Fruit fly (Drosophila melanogaster) whole organism, embryonic: ENCODE data around the gene brm.

Source experiments
- Bteb2 ChIP-seq: fragments of 200-800 bp; sonication (Bioruptor generic); optimal IDR thresholded peaks from 2 replicates; lab custom pipeline; 2016; ENCODE audit warnings: missing biosample characterization, missing genetic modification characterization
- CG10543 ChIP-seq: fragments of 200-800 bp; sonication (Bioruptor generic); optimal IDR thresholded peaks from 3 replicates; lab custom pipeline; 2017; ENCODE audit warnings: missing biosample characterization, mild to moderate bottlenecking, missing genetic modification characterization, moderate library complexity
- CG11247 ChIP-seq: fragments of 200-800 bp; sonication (Bioruptor generic); IDR thresholded peaks from 2 replicates; pipeline ENCODE4 v1.3.6; 2022; ENCODE audit warnings: missing biosample characterization, missing genetic modification characterization
- CG12769 ChIP-seq: fragments of 200-800 bp; sonication (Bioruptor generic); optimal IDR thresholded peaks from 2 replicates; lab custom pipeline; 2019; ENCODE audit warnings: missing biosample characterization, mild to moderate bottlenecking, missing genetic modification characterization, moderate library complexity
- CG13624 ChIP-seq: fragments of 200-800 bp; sonication (Bioruptor generic); optimal IDR thresholded peaks from 2 replicates; lab custom pipeline; 2016; ENCODE audit warnings: missing biosample characterization, missing genetic modification characterization
- CG15479 ChIP-seq: fragments of 200-800 bp; sonication (Bioruptor generic); optimal IDR thresholded peaks from 3 replicates; lab custom pipeline; 2019; ENCODE audit warnings: missing biosample characterization, mild to moderate bottlenecking, missing genetic modification characterization, moderate library complexity
- CG1647 ChIP-seq: fragments of 200-800 bp; sonication (Bioruptor generic); optimal IDR thresholded peaks from 3 replicates; lab custom pipeline; 2016; ENCODE audit warnings: missing biosample characterization, missing genetic modification characterization
- CG17361 ChIP-seq: fragments of 200-800 bp; sonication (Bioruptor generic); IDR thresholded peaks from 3 replicates; pipeline ENCODE4 v1.3.6; 2022; ENCODE audit warnings: missing biosample characterization, missing genetic modification characterization
- CG2120 ChIP-seq: fragments of 200-800 bp; sonication (Bioruptor generic); optimal IDR thresholded peaks from 3 replicates; lab custom pipeline; 2016; ENCODE audit warnings: missing biosample characterization, missing genetic modification characterization
- CG3065 ChIP-seq: fragments of 200-800 bp; sonication (Bioruptor generic); optimal IDR thresholded peaks from 2 replicates; lab custom pipeline; 2016; ENCODE audit warnings: missing biosample characterization, missing genetic modification characterization
- CG6175 ChIP-seq: fragments of 200-800 bp; sonication (Bioruptor generic); IDR thresholded peaks from 3 replicates; pipeline ENCODE4 v1.3.6; 2022; ENCODE audit warnings: missing biosample characterization, missing genetic modification characterization
- CG6813 ChIP-seq: fragments of 200-800 bp; sonication (Bioruptor generic); optimal IDR thresholded peaks from 2 replicates; lab custom pipeline; 2017; ENCODE audit warnings: missing biosample characterization, missing genetic modification characterization, mild to moderate bottlenecking, moderate library complexity, missing genetic modification reagents
- CG7271 ChIP-seq: fragments of 200-800 bp; sonication (Bioruptor generic); optimal IDR thresholded peaks from 2 replicates; lab custom pipeline; 2018; ENCODE audit warnings: missing biosample characterization, mild to moderate bottlenecking, missing genetic modification characterization, moderate library complexity
- CTCF ChIP-seq: fragments of 200-800 bp; sonication (Bioruptor generic); optimal IDR thresholded peaks from 2 replicates; lab custom pipeline; 2017; ENCODE audit warnings: missing biosample characterization, mild to moderate bottlenecking, missing genetic modification characterization, moderate library complexity
- Dll ChIP-seq: fragments of 200-800 bp; sonication (Bioruptor generic); IDR thresholded peaks from 4 replicates; pipeline ENCODE4 v1.3.6; 2022; ENCODE audit warnings: missing biosample characterization, missing genetic modification characterization; ENCODE audit not compliant: partially characterized antibody
- GATAe ChIP-seq: fragments of 200-800 bp; sonication (Bioruptor generic); conservative IDR thresholded peaks from 2 replicates; pipeline ENCODE4 v1.3.6; 2022; ENCODE audit warnings: missing biosample characterization, missing genetic modification characterization
- HLHmδ ChIP-seq: fragments of 200-800 bp; sonication (Bioruptor generic); optimal IDR thresholded peaks from 2 replicates; lab custom pipeline; 2018; ENCODE audit warnings: missing biosample characterization, mild to moderate bottlenecking, missing genetic modification characterization, moderate library complexity
- Hand ChIP-seq: fragments of 200-800 bp; sonication (Bioruptor generic); optimal IDR thresholded peaks from 2 replicates; lab custom pipeline; 2017; ENCODE audit warnings: mild to moderate bottlenecking, missing biosample characterization, missing genetic modification reagents, missing genetic modification characterization
- Hmr ChIP-seq: fragments of 200-800 bp; sonication (Bioruptor generic); optimal IDR thresholded peaks from 3 replicates; lab custom pipeline; 2017; ENCODE audit warnings: mild to moderate bottlenecking, missing biosample characterization, missing genetic modification reagents, missing genetic modification characterization
- Lim3 ChIP-seq: fragments of 200-800 bp; sonication (Bioruptor generic); IDR thresholded peaks from 2 replicates; pipeline ENCODE4 v1.3.6; 2022; ENCODE audit warnings: missing biosample characterization, missing genetic modification characterization
- MESR4 ChIP-seq: fragments of 200-800 bp; sonication (Bioruptor generic); optimal IDR thresholded peaks from 2 replicates; lab custom pipeline; 2018; ENCODE audit warnings: missing biosample characterization, mild to moderate bottlenecking, missing genetic modification characterization, moderate library complexity
- Med ChIP-seq: fragments of 200-800 bp; sonication (Bioruptor generic); peaks from one replicate; lab custom pipeline; 2016; ENCODE audit warnings: missing biosample characterization, missing genetic modification characterization, mild to moderate bottlenecking, inconsistent platforms, moderate library complexity
- NfI ChIP-seq: fragments of 200-800 bp; sonication (Bioruptor generic); optimal IDR thresholded peaks from 3 replicates; lab custom pipeline; 2018; ENCODE audit warnings: missing biosample characterization, mild to moderate bottlenecking, missing genetic modification characterization, moderate library complexity
- Xrp1 ChIP-seq: fragments of 200-800 bp; sonication (Bioruptor generic); IDR thresholded peaks from 2 replicates; pipeline ENCODE4 v1.3.6; 2022; ENCODE audit warnings: missing biosample characterization, missing genetic modification characterization
- ac ChIP-seq: fragments of 200-800 bp; sonication (Bioruptor generic); optimal IDR thresholded peaks from 3 replicates; lab custom pipeline; 2017; ENCODE audit warnings: missing biosample characterization, mild to moderate bottlenecking, missing genetic modification characterization
- az2 ChIP-seq: fragments of 200-800 bp; sonication (Bioruptor generic); optimal IDR thresholded peaks from 3 replicates; lab custom pipeline; 2016; ENCODE audit warnings: missing biosample characterization, missing genetic modification characterization
- cad ChIP-seq: fragments of >200 bp; optimal IDR thresholded peaks from 2 replicates; lab custom pipeline; 2017; ENCODE audit warnings: missing biosample characterization, missing genetic modification characterization
- cg ChIP-seq: fragments of 200-800 bp; sonication (Bioruptor generic); optimal IDR thresholded peaks from 3 replicates; lab custom pipeline; 2019; ENCODE audit warnings: missing biosample characterization, mild to moderate bottlenecking, missing genetic modification characterization, moderate library complexity
- chinmo ChIP-seq: fragments of 200-800 bp; sonication (Bioruptor generic); IDR thresholded peaks from 4 replicates; pipeline ENCODE4 v1.3.6; 2022; ENCODE audit warnings: missing biosample characterization, missing genetic modification characterization; ENCODE audit not compliant: partially characterized antibody
- crol ChIP-seq: fragments of 200-800 bp; sonication (Bioruptor generic); IDR thresholded peaks from 2 replicates; pipeline ENCODE4 v1.3.6; 2022; ENCODE audit warnings: missing biosample characterization, missing genetic modification characterization
- ewg ChIP-seq: fragments of 200-800 bp; sonication (Bioruptor generic); optimal IDR thresholded peaks from 3 replicates; lab custom pipeline; 2017; ENCODE audit warnings: mild to moderate bottlenecking, missing biosample characterization, missing genetic modification reagents, missing genetic modification characterization
- fd102C ChIP-seq: fragments of 200-800 bp; sonication (Bioruptor generic); optimal IDR thresholded peaks from 2 replicates; lab custom pipeline; 2018; ENCODE audit warnings: missing biosample characterization, mild to moderate bottlenecking, missing genetic modification characterization, moderate library complexity
- grn ChIP-seq: fragments of 200-800 bp; sonication (Bioruptor generic); optimal IDR thresholded peaks from 3 replicates; lab custom pipeline; 2017; ENCODE audit warnings: missing biosample characterization, missing genetic modification characterization
- h ChIP-seq: fragments of >200 bp; optimal IDR thresholded peaks from 2 replicates; lab custom pipeline; 2017
- kni ChIP-seq: fragments of 200-800 bp; sonication (Bioruptor generic); optimal IDR thresholded peaks from 3 replicates; lab custom pipeline; 2017; ENCODE audit warnings: mild to moderate bottlenecking, missing biosample characterization, missing genetic modification reagents, missing genetic modification characterization
- lmd ChIP-seq: fragments of 200-800 bp; sonication (Bioruptor generic); IDR thresholded peaks from 2 replicates; pipeline ENCODE4 v1.3.6; 2022; ENCODE audit warnings: missing biosample characterization, missing genetic modification characterization
- nmo ChIP-seq: fragments of 200-800 bp; sonication (Bioruptor generic); optimal IDR thresholded peaks from 2 replicates; lab custom pipeline; 2018; ENCODE audit warnings: missing biosample characterization, mild to moderate bottlenecking, missing genetic modification characterization, moderate library complexity
- oc ChIP-seq: fragments of 200-800 bp; sonication (Bioruptor generic); optimal IDR thresholded peaks from 2 replicates; lab custom pipeline; 2018; ENCODE audit warnings: missing biosample characterization, mild to moderate bottlenecking, missing genetic modification characterization, moderate library complexity
- pan ChIP-seq, 4 experiments: fragments of >200 bp in 3 of 4; fragments of 200-800 bp in 1 of 4; sonication (Bioruptor generic) in 1 of 4; optimal IDR thresholded peaks in 3 of 4; IDR thresholded peaks in 1 of 4; 2 replicates each; pipeline versions ENCODE4 v1.3.6 to Lab custom; 2017 to 2022; ENCODE audit warnings: missing biosample characterization in 2 of 4, missing genetic modification characterization in 2 of 4, mixed read lengths in 1 of 4
- pros ChIP-seq: fragments of 200-800 bp; sonication (Bioruptor generic); optimal IDR thresholded peaks from 3 replicates; lab custom pipeline; 2019; ENCODE audit warnings: missing biosample characterization, mild to moderate bottlenecking, missing genetic modification characterization, moderate library complexity
- sob ChIP-seq: fragments of 200-800 bp; sonication (Bioruptor generic); IDR thresholded peaks from 2 replicates; pipeline ENCODE4 v1.3.6; 2022; ENCODE audit warnings: missing biosample characterization, missing genetic modification characterization
- sug ChIP-seq: fragments of 200-800 bp; optimal IDR thresholded peaks from 2 replicates; lab custom pipeline; 2019; ENCODE audit warnings: missing biosample characterization, mild to moderate bottlenecking, missing genetic modification characterization, moderate library complexity
- tll ChIP-seq, 2 experiments: fragments of 200-800 bp in 1 of 2; fragments of >200 bp in 1 of 2; sonication (Bioruptor generic) in 1 of 2; optimal IDR thresholded peaks; 2 replicates each; lab custom pipeline; 2017 to 2019; ENCODE audit warnings: missing biosample characterization in 2 of 2, missing genetic modification characterization in 2 of 2, mild to moderate bottlenecking in 1 of 2, moderate library complexity in 1 of 2
- twi ChIP-seq: fragments of 200-800 bp; optimal IDR thresholded peaks from 2 replicates; lab custom pipeline; 2019; ENCODE audit warnings: missing biosample characterization, mild to moderate bottlenecking, missing genetic modification characterization, moderate library complexity
- zen ChIP-seq: fragments of 200-800 bp; sonication (Bioruptor generic); optimal IDR thresholded peaks from 3 replicates; lab custom pipeline; 2018; ENCODE audit warnings: missing biosample characterization, mild to moderate bottlenecking, missing genetic modification characterization, moderate library complexity
- zen2 ChIP-seq: fragments of 200-800 bp; sonication (Bioruptor generic); IDR thresholded peaks from 3 replicates; pipeline ENCODE4 v1.3.6; 2022; ENCODE audit warnings: missing biosample characterization, missing genetic modification characterization; ENCODE audit not compliant: partially characterized antibody
- zfh1 ChIP-seq: fragments of 200-800 bp; sonication (Bioruptor generic); IDR thresholded peaks from 3 replicates; pipeline ENCODE4 v1.3.6; 2022; ENCODE audit warnings: missing biosample characterization, missing genetic modification characterization

The brm gene

DNA sequence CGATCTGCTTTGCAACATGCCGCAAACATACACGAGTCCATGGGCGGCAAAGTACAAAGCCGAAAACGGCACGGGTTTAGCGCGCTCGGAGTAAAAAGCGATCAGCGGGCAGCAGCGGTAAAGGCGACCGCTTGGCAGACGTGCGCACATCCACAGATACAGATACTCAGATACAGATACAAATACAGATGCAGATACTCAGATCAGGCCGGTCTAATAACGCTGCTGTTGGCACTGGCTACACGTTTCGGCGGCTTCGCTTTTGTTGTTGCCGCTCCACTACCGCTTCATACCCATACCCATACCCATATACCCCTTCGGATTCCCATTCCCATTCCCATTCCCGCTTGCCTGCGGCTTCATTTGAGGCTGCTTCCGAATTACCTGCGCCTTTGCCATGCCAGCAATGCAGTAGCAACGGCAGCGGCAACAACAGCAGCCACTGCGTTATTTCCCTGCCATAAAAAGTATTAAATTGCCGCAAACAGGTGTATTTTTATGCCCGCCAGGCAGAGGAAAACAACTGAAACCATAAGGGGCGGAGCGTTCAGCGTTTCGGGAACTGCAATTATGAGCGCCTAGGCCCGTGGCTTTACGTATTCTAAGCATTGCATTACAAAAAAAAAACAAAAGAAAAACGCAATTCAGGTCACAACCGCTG is 42.5 kb upstream of the brm start (continued):
- 0 out of 3 replicates have a peak, but pooled peaks have one; percentile 45 for TF ChIP-seq CG6175 (GFP tag; lab: Robert Waterston, UW)
- TF ChIP-seq Dll (GFP tag; lab: Robert Waterston, UW): 0 out of 4 replicates have a peak, but pooled peaks have one; percentile 27
- 0 out of 4 replicates have a peak, but pooled peaks have one; percentile 27 for TF ChIP-seq chinmo
- 0 out of 3 replicates have a peak, but pooled peaks have one; percentile 15 for TF ChIP-seq zfh1 (GFP tag; lab: Robert Waterston, UW)
- TF ChIP-seq CG11247 (GFP tag; lab: Robert Waterston, UW): 0 out of 2 replicates have a peak, but pooled peaks have one; percentile 23
- peak; percentile 95 for TF ChIP-seq cad (GFP tag; lab: Kevin White, UChicago)
- no peak for TF ChIP-seq fd102C (GFP tag; lab: Kevin White, UChicago)
- peak; percentile 61 for TF ChIP-seq cg
- peak; percentile 24 for TF ChIP-seq CG7271 (tag; lab: Kevin White, UChicago)
- peak; percentile 90 for TF ChIP-seq CG15479 (GFP tag; lab: Kevin White, UChicago)
- no peak for TF ChIP-seq CG17361 (GFP tag; lab: Robert Waterston, UW)
- no peak for TF ChIP-seq zen2
- TF ChIP-seq HLHmδ (GFP tag; lab: Kevin White, UChicago): peak; percentile 32
- TF ChIP-seq MESR4 (GFP tag; lab: Kevin White, UChicago): no peak
- no peak for TF ChIP-seq Bteb2 (GFP tag; lab: Kevin White, UChicago)
- TF ChIP-seq NfI: no peak
- TF ChIP-seq CG2120: no peak
- peak; percentile 4 for TF ChIP-seq CG10543 (GFP tag; lab: Kevin White, UChicago)
- no peak for TF ChIP-seq CG1647
- TF ChIP-seq sug (tag; lab: Kevin White, UChicago): no peak
- peak; percentile 22; the same call in 1 of the 2 replicates for TF ChIP-seq crol (GFP tag; lab: Robert Waterston, UW)
- TF ChIP-seq lmd (GFP tag; lab: Robert Waterston, UW): no peak
- TF ChIP-seq GATAe (GFP tag; lab: Robert Waterston, UW): no peak
- peak; percentile 80 for TF ChIP-seq zen (tag; lab: Kevin White, UChicago)
- peak; percentile 62 for TF ChIP-seq ac (GFP tag; lab: Kevin White, UChicago)
- no peak for TF ChIP-seq Lim3 (GFP tag; lab: Robert Waterston, UW)
- TF ChIP-seq Med (GFP tag; lab: Kevin White, UChicago): peak; percentile 9
- TF ChIP-seq nmo (GFP tag; lab: Kevin White, UChicago): no peak
- TF ChIP-seq ewg: no peak
- TF ChIP-seq sob (GFP tag; lab: Robert Waterston, UW): 0 out of 2 replicates have a peak, but pooled peaks have one; percentile 17
- TF ChIP-seq CG3065 (GFP tag; lab: Kevin White, UChicago): no peak
- TF ChIP-seq CG13624 (GFP tag; lab: Kevin White, UChicago): no peak
- no peak for TF ChIP-seq Hmr (GFP tag; lab: Kevin White, UChicago)
- TF ChIP-seq Hand (GFP tag; lab: Kevin White, UChicago): no peak
- peak; percentile 32 for TF ChIP-seq grn (GFP tag; lab: Kevin White, UChicago)
- TF ChIP-seq CG6813 (GFP tag; lab: Kevin White, UChicago): no peak
- TF ChIP-seq Xrp1 (GFP tag; lab: Robert Waterston, UW): 0 out of 2 replicates have a peak, but pooled peaks have one; percentile 9
- no peak for TF ChIP-seq CTCF (GFP tag; lab: Kevin White, UChicago)
- TF ChIP-seq CG12769 (tag; lab: Kevin White, UChicago): peak; percentile 28
- TF ChIP-seq pan (optimal IDR thresholded peaks at IDR 0.05; lab: Kevin White, UChicago): peak in 1 of 2 experiments; percentile 59
- peak in 1 of 2 experiments; percentile 67 for TF ChIP-seq pan (GFP tag; optimal IDR thresholded peaks at IDR 0.05 in 1 of 2, IDR thresholded peaks at IDR 0.05 in 1 of 2)
- TF ChIP-seq kni (GFP tag; lab: Kevin White, UChicago): peak; percentile 91
- TF ChIP-seq tll (GFP tag; optimal IDR thresholded peaks at IDR 0.05; lab: Kevin White, UChicago): peak in 1 of 2 experiments; percentile 96
- peak; percentile 24 for TF ChIP-seq oc
- TF ChIP-seq twi (tag; lab: Kevin White, UChicago): peak; percentile 39
- no peak for TF ChIP-seq az2 (GFP tag; lab: Kevin White, UChicago)
- peak; percentile 9 for TF ChIP-seq pros
- TF ChIP-seq h (lab: Kevin White, UChicago): no peak
